Fruit fly (Drosophila melanogaster) whole organism, pupa: ENCODE measurements around the gene CG43703.
A peak's percentile ranks its signal among the peaks of the same experiment; 100 is the strongest.

ENCODE experiments used
- CG10348 ChIP-seq: fragments of 200-800 bp; sonication (Bioruptor generic); IDR thresholded peaks from 2 replicates; pipeline ENCODE4 v1.3.6; 2022; ENCODE audit warnings: missing biosample characterization, missing genetic modification characterization
- CG12605 ChIP-seq: fragments of 200-800 bp; sonication (Bioruptor generic); IDR thresholded peaks from 2 replicates; pipeline ENCODE4 v1.3.6; 2022; ENCODE audit warnings: missing biosample characterization, missing genetic modification characterization
- CG13204 ChIP-seq: fragments of 200-800 bp; sonication (Bioruptor generic); optimal IDR thresholded peaks from 2 replicates; lab custom pipeline; 2018; ENCODE audit warnings: missing biosample characterization, mild to moderate bottlenecking, missing genetic modification characterization, moderate library complexity
- CG14655 ChIP-seq: fragments of 200-800 bp; sonication (Bioruptor generic); optimal IDR thresholded peaks from 3 replicates; lab custom pipeline; 2017; ENCODE audit warnings: mild to moderate bottlenecking, missing biosample characterization, missing genetic modification reagents, missing genetic modification characterization
- CG15710 ChIP-seq: fragments of 200-800 bp; sonication (Bioruptor generic); optimal IDR thresholded peaks from 2 replicates; lab custom pipeline; 2018; ENCODE audit warnings: missing biosample characterization, mild to moderate bottlenecking, missing genetic modification characterization, moderate library complexity
- CG17806 ChIP-seq: fragments of 200-800 bp; sonication (Bioruptor generic); optimal IDR thresholded peaks from 2 replicates; lab custom pipeline; 2018; ENCODE audit warnings: missing biosample characterization, mild to moderate bottlenecking, missing genetic modification characterization, moderate library complexity
- CG32121 ChIP-seq: fragments of 200-800 bp; sonication (Bioruptor generic); IDR thresholded peaks from 2 replicates; pipeline ENCODE4 v1.3.6; 2022; ENCODE audit warnings: missing biosample characterization, missing genetic modification characterization
- CG34367 ChIP-seq: fragments of 200-800 bp; sonication (Bioruptor generic); optimal IDR thresholded peaks from 2 replicates; lab custom pipeline; 2018; ENCODE audit warnings: missing biosample characterization, mild to moderate bottlenecking, missing genetic modification characterization
- CG4496 ChIP-seq: fragments of 200-800 bp; sonication (Bioruptor generic); IDR thresholded peaks from 3 replicates; pipeline ENCODE4 v1.3.6; 2022; ENCODE audit warnings: missing biosample characterization, missing genetic modification characterization
- CG8159 ChIP-seq: fragments of 200-800 bp; sonication (Bioruptor generic); optimal IDR thresholded peaks from 3 replicates; lab custom pipeline; 2018; ENCODE audit warnings: missing biosample characterization, mild to moderate bottlenecking, missing genetic modification characterization, moderate library complexity
- CG8301 ChIP-seq: fragments of 200-800 bp; sonication (Bioruptor generic); optimal IDR thresholded peaks from 2 replicates; lab custom pipeline; 2018; ENCODE audit warnings: missing biosample characterization, mild to moderate bottlenecking, missing genetic modification characterization
- CG9948 ChIP-seq: fragments of 200-800 bp; sonication (Bioruptor generic); optimal IDR thresholded peaks from 2 replicates; lab custom pipeline; 2018; ENCODE audit warnings: missing biosample characterization, mild to moderate bottlenecking, missing genetic modification characterization, moderate library complexity
- D1 ChIP-seq: fragments of 200-800 bp; sonication (Bioruptor generic); optimal IDR thresholded peaks from 2 replicates; lab custom pipeline; 2018; ENCODE audit warnings: missing biosample characterization, mild to moderate bottlenecking, missing genetic modification characterization, moderate library complexity
- EcR ChIP-seq: fragments of 200-800 bp; sonication (Bioruptor generic); optimal IDR thresholded peaks from 3 replicates; lab custom pipeline; 2019; ENCODE audit warnings: missing biosample characterization, missing genetic modification characterization, mild to moderate bottlenecking, moderate library complexity, missing genetic modification reagents
- Ets98B ChIP-seq: fragments of 200-800 bp; sonication (Bioruptor generic); IDR thresholded peaks from 2 replicates; pipeline ENCODE4 v1.3.6; 2022; ENCODE audit warnings: missing biosample characterization, missing genetic modification characterization
- Pif1A ChIP-seq: fragments of 200-800 bp; sonication (Bioruptor generic); optimal IDR thresholded peaks from 3 replicates; lab custom pipeline; 2016; ENCODE audit warnings: missing biosample characterization, missing genetic modification characterization
- Pif1B ChIP-seq: fragments of 200-800 bp; sonication (Bioruptor generic); optimal IDR thresholded peaks from 3 replicates; lab custom pipeline; 2016; ENCODE audit warnings: missing biosample characterization, missing genetic modification characterization
- Snoo ChIP-seq: fragments of 200-800 bp; sonication (Bioruptor generic); optimal IDR thresholded peaks from 3 replicates; lab custom pipeline; 2017; ENCODE audit warnings: missing biosample characterization, mild to moderate bottlenecking, missing genetic modification characterization, inconsistent platforms
- fd96Ca ChIP-seq: fragments of 200-800 bp; sonication (Bioruptor generic); IDR thresholded peaks from 3 replicates; pipeline ENCODE4 v1.3.6; 2022; ENCODE audit warnings: missing biosample characterization, missing genetic modification characterization
- gl ChIP-seq: fragments of 200-800 bp; sonication (Bioruptor generic); optimal IDR thresholded peaks from 2 replicates; lab custom pipeline; 2018; ENCODE audit warnings: missing biosample characterization, mild to moderate bottlenecking, missing genetic modification characterization
- rn ChIP-seq: fragments of 200-800 bp; sonication (Bioruptor generic); IDR thresholded peaks from 2 replicates; pipeline ENCODE4 v1.3.6; 2022; ENCODE audit warnings: missing biosample characterization, missing genetic modification characterization

CG43703 gene

DNA sequence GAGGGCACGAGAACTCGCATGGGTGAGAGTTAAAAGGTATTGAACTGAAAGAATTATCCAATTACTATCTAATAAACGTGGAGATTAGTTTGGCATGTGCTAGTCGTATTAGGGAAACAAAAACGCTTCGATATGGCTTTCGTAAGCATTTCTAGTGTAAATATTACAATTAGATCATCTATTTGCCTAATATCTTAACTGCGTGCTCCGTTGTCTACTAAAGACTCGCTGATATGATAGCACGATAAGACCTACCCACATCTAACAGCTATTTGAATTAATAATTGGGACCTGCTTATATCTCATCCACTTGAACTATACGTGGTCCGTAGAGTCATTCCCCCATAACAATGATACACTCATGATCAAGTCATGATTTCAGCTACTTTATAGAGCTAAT, 12.2 kb downstream of the CG43703 start:
- TF ChIP-seq CG8159 (tag; lab: Kevin White, UChicago) (no peak), EcR (GFP tag; lab: Kevin White, UChicago) (no peak)

DNA sequence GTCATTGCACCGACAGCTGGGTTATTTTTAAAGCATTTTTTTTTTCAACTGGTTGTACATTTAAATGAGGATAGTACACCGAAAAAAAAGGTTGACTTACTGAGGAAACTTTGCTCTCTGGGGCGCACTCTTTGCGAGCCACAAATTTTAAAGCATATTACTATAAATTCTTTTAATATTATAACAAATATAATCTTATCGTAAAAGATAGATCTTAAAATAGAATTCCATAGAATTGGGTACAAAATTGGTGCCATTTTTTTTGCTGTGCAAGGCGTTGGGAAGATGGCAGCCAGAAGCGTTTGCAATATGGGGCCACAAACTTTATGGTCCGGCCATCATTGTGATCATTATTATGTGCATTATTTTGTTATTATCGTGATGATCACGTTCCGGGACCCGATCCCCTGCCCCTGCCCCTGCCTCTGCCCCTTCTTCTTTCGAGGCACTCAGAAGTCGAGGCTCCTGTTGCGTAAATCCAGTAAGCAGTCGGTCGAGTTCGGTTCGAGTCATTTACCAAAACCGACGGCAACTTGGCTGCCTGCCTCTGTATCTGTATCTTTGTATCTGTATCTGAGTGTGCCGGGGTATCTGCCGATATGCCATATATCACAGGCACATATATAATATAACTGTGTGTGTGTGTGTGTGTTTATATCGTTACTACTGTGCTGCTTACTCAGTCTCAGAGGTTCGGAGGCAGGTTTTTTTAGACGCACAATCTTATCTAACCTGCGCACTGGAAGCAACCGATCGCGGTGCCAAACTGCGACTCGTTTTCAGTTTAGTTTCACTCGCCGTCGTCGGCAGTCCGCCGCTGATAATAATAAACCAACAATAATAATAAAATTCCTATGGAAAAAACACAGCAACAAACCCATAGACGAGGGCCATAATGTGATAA, 13.1 kb downstream of the CG43703 start:
- peak; percentile 84 for TF ChIP-seq Pif1B (GFP tag; lab: Kevin White, UChicago)
- TF ChIP-seq CG15710 (tag; lab: Kevin White, UChicago) = peak; percentile 82
- TF ChIP-seq EcR (GFP tag; lab: Kevin White, UChicago) = peak; percentile 74
- TF ChIP-seq CG10348 (GFP tag; lab: Robert Waterston, UW) = 0 out of 2 replicates have a peak, but pooled peaks have one; percentile 15
- TF ChIP-seq Pif1A = peak; percentile 80
- peak; percentile 89 for TF ChIP-seq CG8159 (tag; lab: Kevin White, UChicago)
- peak; percentile 55 for TF ChIP-seq CG32121 (GFP tag; lab: Robert Waterston, UW)
- TF ChIP-seq Snoo (tag; lab: Kevin White, UChicago) = peak; percentile 81
- TF ChIP-seq CG34367 (tag; lab: Kevin White, UChicago) = peak; percentile 76
- peak; percentile 86 for TF ChIP-seq CG8301 (tag; lab: Kevin White, UChicago)
- TF ChIP-seq D1 (tag; lab: Kevin White, UChicago) = peak; percentile 70
- TF ChIP-seq CG9948 (tag; lab: Kevin White, UChicago) = peak; percentile 90
- peak; percentile 54 for TF ChIP-seq CG13204 (GFP tag; lab: Kevin White, UChicago)
- TF ChIP-seq CG12605 = peak; percentile 57; the same call in 1 of the 2 replicates
- peak; percentile 88 for TF ChIP-seq CG17806 (tag; lab: Kevin White, UChicago)
- TF ChIP-seq fd96Ca = peak; percentile 81; the same call in 2 of the 3 replicates
- peak; percentile 80 for TF ChIP-seq CG4496 (GFP tag; lab: Robert Waterston, UW)
- 0 out of 2 replicates have a peak, but pooled peaks have one; percentile 14 for TF ChIP-seq rn (GFP tag; lab: Robert Waterston, UW)
- TF ChIP-seq CG14655 (GFP tag; lab: Kevin White, UChicago) = peak; percentile 90
- TF ChIP-seq gl (tag; lab: Kevin White, UChicago) = peak; percentile 32
- peak; percentile 70 for TF ChIP-seq Ets98B

DNA sequence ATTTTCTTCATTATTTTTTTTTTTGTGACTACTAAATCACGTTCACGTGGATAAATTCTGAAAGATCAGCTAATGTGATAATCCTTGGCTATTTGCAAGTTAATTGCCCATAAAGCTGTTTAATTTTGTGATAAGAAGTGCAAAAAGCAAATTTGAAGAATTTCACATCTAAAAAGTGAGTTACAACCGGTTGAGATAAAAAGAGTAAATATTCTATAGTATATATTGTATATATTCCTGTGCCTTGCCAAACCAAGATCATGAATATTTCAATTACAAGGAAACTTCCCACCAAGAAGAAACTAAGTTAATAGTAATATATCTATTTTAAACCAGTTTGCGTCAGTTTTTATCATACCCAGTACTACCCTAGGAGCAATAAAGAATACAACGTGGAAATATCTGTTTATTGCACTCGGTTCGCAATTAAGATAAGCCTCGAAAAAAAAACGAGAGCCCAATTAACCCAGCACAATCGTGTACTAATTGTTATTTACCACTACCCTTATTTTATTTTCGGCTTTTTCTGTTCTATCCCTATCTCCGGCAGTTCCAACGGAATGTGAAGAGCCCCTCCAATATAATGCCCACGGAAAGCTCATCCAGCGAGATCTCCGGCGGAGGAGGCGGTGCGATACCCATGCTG, 14.0 kb downstream of the CG43703 start:
- TF ChIP-seq Pif1B (GFP tag; lab: Kevin White, UChicago) (no peak), CG9948 (tag; lab: Kevin White, UChicago) (peak; percentile 8), CG14655 (GFP tag; lab: Kevin White, UChicago) (peak; percentile 4)

DNA sequence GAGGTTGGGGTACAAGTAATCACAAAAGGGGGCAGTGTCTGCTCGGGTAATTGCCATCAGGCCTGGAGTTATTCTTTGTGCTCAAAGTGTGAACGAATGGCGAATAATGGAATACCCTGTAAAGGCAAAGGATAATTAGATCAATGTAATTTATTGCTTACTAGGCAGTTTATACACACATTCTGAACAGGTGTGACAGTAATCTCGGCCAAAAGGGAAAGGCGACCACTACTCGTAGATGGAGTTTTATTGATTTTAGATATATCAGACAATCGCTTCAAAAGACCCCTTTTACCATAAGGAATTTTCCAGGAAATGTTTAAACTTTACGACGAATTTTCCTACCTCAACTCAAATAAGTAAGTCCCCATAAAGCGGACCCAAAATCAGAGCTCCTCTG, 15.3 kb downstream of the CG43703 start:
- TF ChIP-seq CG8159 (tag; lab: Kevin White, UChicago) = peak; percentile 5
- TF ChIP-seq Pif1B (GFP tag; lab: Kevin White, UChicago) = no peak
- TF ChIP-seq fd96Ca = no peak

DNA sequence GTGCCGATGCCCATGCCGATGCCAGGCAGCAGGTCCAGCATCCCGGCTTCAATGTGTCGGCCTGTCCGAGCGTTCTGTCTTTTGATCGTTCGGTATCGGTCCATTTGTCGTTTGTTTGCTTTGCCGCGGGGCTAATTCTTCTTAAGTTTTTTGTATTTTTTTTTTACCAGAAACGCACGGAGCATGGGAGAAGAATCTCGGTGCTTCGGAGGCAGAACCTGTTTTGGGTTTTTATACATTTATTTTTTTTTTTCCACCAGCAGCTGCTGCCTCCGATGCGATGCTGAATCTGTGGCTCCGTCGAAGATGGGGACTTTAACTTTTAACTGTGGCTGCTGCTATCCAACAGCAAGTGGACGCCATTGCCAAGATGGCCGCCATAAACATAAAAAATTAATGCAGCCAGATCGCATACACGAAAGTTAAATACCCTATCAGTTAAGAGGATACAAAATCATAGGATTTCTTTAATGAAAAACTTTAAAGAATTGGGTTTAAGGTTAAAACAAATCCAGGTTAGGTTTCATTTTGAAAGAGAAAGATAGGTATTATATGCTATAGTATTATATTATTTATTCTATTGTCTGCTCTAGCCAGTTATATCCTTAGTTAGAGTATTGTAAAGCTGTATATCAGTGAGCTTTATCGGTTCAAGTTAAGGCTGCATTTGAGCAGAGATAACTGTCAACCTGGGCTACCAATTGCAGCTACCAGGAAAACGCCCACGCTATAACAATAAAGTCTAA, 16.0 kb downstream of the CG43703 start:
- TF ChIP-seq fd96Ca = no peak
- TF ChIP-seq CG10348 (GFP tag; lab: Robert Waterston, UW) = no peak
- TF ChIP-seq CG17806 (tag; lab: Kevin White, UChicago) = peak; percentile 42
- peak; percentile 47 for TF ChIP-seq Snoo (tag; lab: Kevin White, UChicago)
- TF ChIP-seq CG8159 (tag; lab: Kevin White, UChicago) = peak; percentile 68
- peak; percentile 53 for TF ChIP-seq EcR (GFP tag; lab: Kevin White, UChicago)
- peak; percentile 52; the same call in 1 of the 2 replicates for TF ChIP-seq CG32121 (GFP tag; lab: Robert Waterston, UW)
- no peak for TF ChIP-seq CG12605
- no peak for TF ChIP-seq gl (tag; lab: Kevin White, UChicago)
- peak; percentile 44 for TF ChIP-seq CG8301 (tag; lab: Kevin White, UChicago)
- peak; percentile 30 for TF ChIP-seq Pif1B (GFP tag; lab: Kevin White, UChicago)
- no peak for TF ChIP-seq D1 (tag; lab: Kevin White, UChicago)
- peak; percentile 51 for TF ChIP-seq CG14655 (GFP tag; lab: Kevin White, UChicago)
- peak; percentile 70 for TF ChIP-seq CG9948 (tag; lab: Kevin White, UChicago)
- peak; percentile 60 for TF ChIP-seq Ets98B
- 0 out of 2 replicates have a peak, but pooled peaks have one; percentile 22 for TF ChIP-seq rn (GFP tag; lab: Robert Waterston, UW)
- TF ChIP-seq Pif1A = no peak
- TF ChIP-seq CG4496 (GFP tag; lab: Robert Waterston, UW) = peak; percentile 85
- peak; percentile 30 for TF ChIP-seq CG13204 (GFP tag; lab: Kevin White, UChicago)
- TF ChIP-seq CG15710 (tag; lab: Kevin White, UChicago) = peak; percentile 82
- TF ChIP-seq CG34367 (tag; lab: Kevin White, UChicago) = peak; percentile 32
